Worm (Caenorhabditis elegans) whole organism, mixed stage, embryonic: ENCODE measurements around the gene igeg-1.

Experiments
- M03D4.4 ChIP-seq: sonication (generic microtip); optimal IDR thresholded peaks from 2 replicates; lab custom pipeline; 2017; ENCODE audit warnings: mild to moderate bottlenecking, missing genetic modification characterization, missing compliant biosample characterization
- bed-3 ChIP-seq: fragments of 200-800 bp; sonication (Bioruptor generic); optimal IDR thresholded peaks from 3 replicates; lab custom pipeline; 2018; ENCODE audit warnings: mild to moderate bottlenecking, missing genetic modification characterization, moderate library complexity, missing compliant biosample characterization
- blmp-1 ChIP-seq: fragments of 150-350 bp; optimal IDR thresholded peaks from 2 replicates; lab custom pipeline; 2014; ENCODE audit warnings: missing biosample characterization, missing genetic modification characterization
- ceh-39 ChIP-seq: fragments of 150-350 bp; optimal IDR thresholded peaks from 2 replicates; lab custom pipeline; 2014; ENCODE audit warnings: missing biosample characterization, missing genetic modification characterization
- ceh-43 ChIP-seq: fragments of 200-800 bp; sonication (Bioruptor generic); optimal IDR thresholded peaks from 2 replicates; lab custom pipeline; 2018; ENCODE audit warnings: mild to moderate bottlenecking, missing genetic modification characterization, moderate library complexity, missing compliant biosample characterization
- ceh-83 ChIP-seq: fragments of 200-800 bp; sonication (Bioruptor generic); optimal IDR thresholded peaks from 2 replicates; lab custom pipeline; 2018; ENCODE audit warnings: mild to moderate bottlenecking, missing genetic modification characterization, missing compliant biosample characterization
- ces-1 ChIP-seq: fragments of 150-350 bp; optimal IDR thresholded peaks from 2 replicates; lab custom pipeline; 2014; ENCODE audit warnings: missing biosample characterization, missing genetic modification reagents, missing genetic modification characterization
- cnd-1 ChIP-seq: fragments of 200-800 bp; sonication (Bioruptor generic); optimal IDR thresholded peaks from 2 replicates; lab custom pipeline; 2018; ENCODE audit warnings: mild to moderate bottlenecking, missing genetic modification characterization, missing compliant biosample characterization
- drap-1 ChIP-seq: fragments of 200-800 bp; sonication (Bioruptor generic); optimal IDR thresholded peaks from 3 replicates; lab custom pipeline; 2018; ENCODE audit warnings: mild to moderate bottlenecking, missing genetic modification characterization, missing compliant biosample characterization
- elt-1 ChIP-seq: sonication (generic microtip); optimal IDR thresholded peaks from 2 replicates; lab custom pipeline; 2017; ENCODE audit warnings: missing genetic modification characterization, mild to moderate bottlenecking, missing compliant biosample characterization, antibody characterized with exemption, moderate library complexity, borderline replicate concordance; ENCODE audit not compliant: insufficient read depth
- elt-3 ChIP-seq: fragments of 150-350 bp; optimal IDR thresholded peaks from 2 replicates; lab custom pipeline; 2014; ENCODE audit warnings: missing biosample characterization, missing genetic modification characterization
- flh-1 ChIP-seq: fragments of 200-800 bp; sonication (Bioruptor generic); optimal IDR thresholded peaks from 2 replicates; lab custom pipeline; 2018; ENCODE audit warnings: mild to moderate bottlenecking, missing genetic modification characterization, moderate library complexity, missing compliant biosample characterization
- ham-2 ChIP-seq: fragments of 200-800 bp; sonication (Bioruptor generic); optimal IDR thresholded peaks from 2 replicates; lab custom pipeline; 2018; ENCODE audit warnings: mild to moderate bottlenecking, missing genetic modification characterization, missing compliant biosample characterization
- hlh-1 ChIP-seq: fragments of 150-350 bp; optimal IDR thresholded peaks from 2 replicates; lab custom pipeline; 2014; ENCODE audit warnings: missing biosample characterization, missing genetic modification reagents, missing genetic modification characterization
- lin-13 ChIP-seq: fragments of 150-350 bp; optimal IDR thresholded peaks from 2 replicates; lab custom pipeline; 2014; ENCODE audit warnings: missing biosample characterization, missing genetic modification characterization
- lsy-2 ChIP-seq: fragments of 150-350 bp; optimal IDR thresholded peaks from 2 replicates; lab custom pipeline; 2014; ENCODE audit warnings: missing biosample characterization, missing genetic modification characterization
- mab-5 ChIP-seq: fragments of 150-350 bp; optimal IDR thresholded peaks from 2 replicates; lab custom pipeline; 2014; ENCODE audit warnings: missing biosample characterization, missing genetic modification characterization
- mep-1 ChIP-seq: fragments of 150-350 bp; optimal IDR thresholded peaks from 2 replicates; lab custom pipeline; 2017; ENCODE audit warnings: missing biosample characterization, missing genetic modification reagents, missing genetic modification characterization, inconsistent platforms
- mls-2 ChIP-seq: sonication (generic microtip); optimal IDR thresholded peaks from 2 replicates; lab custom pipeline; 2016; ENCODE audit warnings: mild to moderate bottlenecking, missing genetic modification characterization, moderate library complexity, missing compliant biosample characterization
- nhr-12 ChIP-seq: fragments of 150-350 bp; optimal IDR thresholded peaks from 2 replicates; lab custom pipeline; 2014; ENCODE audit warnings: missing biosample characterization, missing genetic modification characterization
- nhr-2 ChIP-seq: fragments of 150-350 bp; optimal IDR thresholded peaks from 2 replicates; lab custom pipeline; 2014; ENCODE audit warnings: missing biosample characterization, missing genetic modification characterization
- nhr-237 ChIP-seq: fragments of 150-350 bp; optimal IDR thresholded peaks from 2 replicates; lab custom pipeline; 2014; ENCODE audit warnings: missing biosample characterization, missing genetic modification characterization
- nhr-28 ChIP-seq: fragments of 150-350 bp; optimal IDR thresholded peaks from 2 replicates; lab custom pipeline; 2014; ENCODE audit warnings: missing biosample characterization, missing genetic modification characterization
- nhr-76 ChIP-seq: sonication (generic microtip); optimal IDR thresholded peaks from 2 replicates; lab custom pipeline; 2017; ENCODE audit warnings: missing biosample characterization, missing genetic modification characterization
- pha-4 ChIP-seq: fragments of 150-350 bp; optimal IDR thresholded peaks from 2 replicates; lab custom pipeline; 2018; ENCODE audit warnings: missing biosample characterization, missing genetic modification reagents, missing genetic modification characterization
- sem-2 ChIP-seq: fragments of 200-800 bp; sonication (Bioruptor generic); optimal IDR thresholded peaks from 2 replicates; lab custom pipeline; 2018; ENCODE audit warnings: mild to moderate bottlenecking, missing genetic modification characterization, missing compliant biosample characterization
- snpc-4 ChIP-seq: fragments of 150-350 bp; optimal IDR thresholded peaks from 2 replicates; lab custom pipeline; 2014; ENCODE audit warnings: missing biosample characterization, missing genetic modification characterization
- sptf-1 ChIP-seq: sonication (generic microtip); optimal IDR thresholded peaks from 2 replicates; lab custom pipeline; 2017; ENCODE audit warnings: mild to moderate bottlenecking, missing genetic modification characterization, moderate library complexity, missing compliant biosample characterization
- unc-120 ChIP-seq: sonication (generic microtip); optimal IDR thresholded peaks from 2 replicates; lab custom pipeline; 2017; ENCODE audit warnings: missing genetic modification characterization, missing compliant biosample characterization; ENCODE audit not compliant: poor library complexity, severe bottlenecking
- unc-39 ChIP-seq: fragments of 150-350 bp; optimal IDR thresholded peaks from 2 replicates; lab custom pipeline; 2014; ENCODE audit warnings: missing biosample characterization, missing genetic modification characterization
- unc-62 ChIP-seq: fragments of 150-350 bp; optimal IDR thresholded peaks from 2 replicates; lab custom pipeline; 2014; ENCODE audit warnings: missing biosample characterization, missing genetic modification reagents, missing genetic modification characterization
- zip-8 ChIP-seq: fragments of 150-350 bp; optimal IDR thresholded peaks from 2 replicates; lab custom pipeline; 2014; ENCODE audit warnings: missing biosample characterization, missing genetic modification characterization
- ztf-11 ChIP-seq: fragments of 150-350 bp; optimal IDR thresholded peaks from 2 replicates; lab custom pipeline; 2014; ENCODE audit warnings: missing biosample characterization, missing genetic modification characterization

Gene igeg-1

DNA sequence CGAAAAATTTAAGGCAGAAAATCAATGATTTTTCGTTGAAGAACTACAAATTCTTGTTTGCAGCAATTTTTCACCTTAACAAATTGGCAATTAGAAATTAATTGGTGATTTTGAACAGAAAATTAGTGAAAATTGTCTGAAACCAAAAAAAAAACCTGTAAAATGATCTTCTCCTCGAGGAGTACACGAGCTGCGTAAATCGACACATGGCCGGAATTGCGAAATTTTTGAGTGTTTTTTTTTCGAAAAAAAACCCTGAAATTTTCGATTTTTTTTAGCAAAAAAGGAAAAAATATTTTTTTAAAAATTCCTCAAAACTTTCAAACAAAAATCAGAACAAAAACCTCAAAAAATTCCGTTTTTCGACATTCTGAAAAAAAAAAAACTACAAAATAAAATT, 10.9 kb upstream of the igeg-1 start:
- TF ChIP-seq elt-1 = no peak
- TF ChIP-seq elt-3 (tag; lab: Kevin White, UChicago) = no peak
- no peak for TF ChIP-seq ces-1 (GFP tag; lab: Kevin White, UChicago)
- TF ChIP-seq nhr-237 = no peak
- TF ChIP-seq lin-13 (tag; lab: Kevin White, UChicago) = no peak
- TF ChIP-seq zip-8 (tag; lab: Kevin White, UChicago) = no peak
- TF ChIP-seq drap-1 = no peak
- TF ChIP-seq ceh-43 = no peak
- TF ChIP-seq lsy-2 (tag; lab: Kevin White, UChicago) = no peak
- TF ChIP-seq pha-4 (tag; lab: Kevin White, UChicago) = no peak
- no peak for TF ChIP-seq flh-1
- TF ChIP-seq cnd-1 (tag; lab: Kevin White, UChicago) = no peak
- TF ChIP-seq snpc-4 = no peak

- no peak for TF ChIP-seq lsy-2 (tag; lab: Kevin White, UChicago)
- no peak for TF ChIP-seq ztf-11 (tag; lab: Kevin White, UChicago)
- TF ChIP-seq mep-1 (tag; lab: Kevin White, UChicago) = no peak
- TF ChIP-seq M03D4.4 (tag; lab: Kevin White, UChicago) = no peak
- TF ChIP-seq ceh-83 (GFP tag; lab: Kevin White, UChicago) = no peak
- TF ChIP-seq cnd-1 (tag; lab: Kevin White, UChicago) = no peak
- TF ChIP-seq unc-120 = no peak
- TF ChIP-seq pha-4 (tag; lab: Kevin White, UChicago) = no peak
- TF ChIP-seq bed-3 (GFP tag; lab: Kevin White, UChicago) = no peak
- no peak for TF ChIP-seq elt-3 (tag; lab: Kevin White, UChicago)
- TF ChIP-seq sem-2 (GFP tag; lab: Kevin White, UChicago) = no peak
- TF ChIP-seq mls-2 (tag; lab: Kevin White, UChicago) = no peak
- no peak for TF ChIP-seq unc-62 (GFP tag; lab: Kevin White, UChicago)
- no peak for TF ChIP-seq lin-13 (tag; lab: Kevin White, UChicago)
- no peak for TF ChIP-seq blmp-1
Observed at ce11 chrIV:4557130-4557529, 5.3 kb upstream of the igeg-1 start.

DNA sequence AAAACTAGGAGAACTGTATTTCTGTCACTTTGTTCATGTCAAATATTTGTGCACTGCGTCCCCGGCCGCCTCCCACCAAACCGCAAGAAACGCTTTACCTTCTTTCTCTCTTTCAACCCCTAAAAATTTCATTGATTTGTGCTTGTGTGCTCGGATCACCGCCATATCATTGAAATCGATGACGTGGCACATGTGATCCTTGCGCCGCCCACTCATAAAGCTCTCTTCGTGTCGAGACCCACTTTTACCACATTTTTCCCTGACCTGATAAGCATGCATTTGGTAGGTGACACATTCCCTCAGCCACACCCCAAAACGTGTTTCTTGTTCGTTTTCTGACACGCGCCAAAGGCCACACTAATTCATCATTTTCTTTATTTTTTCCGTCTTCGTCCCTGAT, 4.7 kb upstream of the igeg-1 start:
- no peak for TF ChIP-seq ces-1 (GFP tag; lab: Kevin White, UChicago)
- no peak for TF ChIP-seq elt-3 (tag; lab: Kevin White, UChicago)

- TF ChIP-seq unc-39 (tag; lab: Kevin White, UChicago) = no peak
- no peak for TF ChIP-seq nhr-28 (tag; lab: Kevin White, UChicago)
- TF ChIP-seq nhr-2 (tag; lab: Kevin White, UChicago) = no peak
- TF ChIP-seq zip-8 (tag; lab: Kevin White, UChicago) = no peak
- TF ChIP-seq ces-1 (GFP tag; lab: Kevin White, UChicago) = no peak
- no peak for TF ChIP-seq ceh-43
Observed at ce11 chrIV:4559160-4559559, 3.3 kb upstream of the igeg-1 start.

DNA sequence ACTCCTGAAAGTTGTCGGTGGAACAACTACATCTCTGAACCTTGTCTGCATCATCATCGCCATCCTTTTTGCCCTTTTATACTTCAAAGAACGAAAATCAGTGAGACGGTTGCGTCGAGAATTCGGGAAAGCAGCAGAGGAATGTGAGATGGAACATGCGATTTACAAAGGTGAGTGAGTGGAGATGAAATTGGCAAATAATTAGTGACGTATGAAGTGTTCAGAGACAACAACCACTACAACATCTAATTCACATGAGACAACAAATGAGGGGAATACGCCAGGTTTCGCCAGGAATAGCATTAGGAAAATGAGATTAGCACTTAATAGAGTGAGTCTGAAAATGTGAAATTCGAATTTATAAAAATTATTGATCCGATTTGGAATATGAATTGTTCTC, 2.1 kb downstream of the igeg-1 start:
- no peak for TF ChIP-seq lsy-2 (tag; lab: Kevin White, UChicago)
- TF ChIP-seq lin-13 (tag; lab: Kevin White, UChicago) = no peak
- no peak for TF ChIP-seq blmp-1
- TF ChIP-seq mab-5 (tag; lab: Kevin White, UChicago) = no peak
- no peak for TF ChIP-seq elt-3 (tag; lab: Kevin White, UChicago)
- no peak for TF ChIP-seq mep-1 (tag; lab: Kevin White, UChicago)
- TF ChIP-seq bed-3 (GFP tag; lab: Kevin White, UChicago) = no peak
- no peak for TF ChIP-seq nhr-237
- TF ChIP-seq unc-62 (GFP tag; lab: Kevin White, UChicago) = no peak
- TF ChIP-seq unc-39 (tag; lab: Kevin White, UChicago) = no peak
- no peak for TF ChIP-seq elt-1
- no peak for TF ChIP-seq ceh-39 (tag; lab: Kevin White, UChicago)
- TF ChIP-seq hlh-1 (tag; lab: Kevin White, UChicago) = no peak
- no peak for TF ChIP-seq unc-120
- TF ChIP-seq cnd-1 (tag; lab: Kevin White, UChicago) = no peak
- TF ChIP-seq nhr-76 (tag; lab: Kevin White, UChicago) = no peak
- TF ChIP-seq sem-2 (GFP tag; lab: Kevin White, UChicago) = no peak

DNA sequence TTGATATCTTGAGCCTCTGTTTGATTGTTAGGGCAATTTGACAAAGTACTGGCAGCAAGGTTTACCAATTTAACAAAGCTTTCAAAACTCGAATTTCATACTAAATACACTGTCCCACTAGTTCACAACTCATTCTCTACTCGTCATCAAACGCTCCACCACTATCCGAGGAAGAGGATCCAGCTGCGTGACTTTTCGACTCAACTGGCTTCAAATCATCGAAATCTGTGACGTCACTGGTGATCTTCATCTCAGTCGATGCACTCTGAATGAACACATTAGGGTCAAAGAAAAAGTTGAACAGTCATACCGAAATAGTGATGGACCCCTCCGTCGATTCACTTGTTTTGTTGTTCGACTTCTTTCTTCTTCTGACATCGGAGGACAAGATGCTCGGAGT, 3.4 kb downstream of the igeg-1 start:
- TF ChIP-seq ceh-39 (tag; lab: Kevin White, UChicago) (no peak), unc-62 (GFP tag; lab: Kevin White, UChicago) (no peak), mls-2 (tag; lab: Kevin White, UChicago) (no peak), snpc-4 (no peak), unc-120 (no peak), sptf-1 (tag; lab: Kevin White, UChicago) (no peak), lsy-2 (tag; lab: Kevin White, UChicago) (no peak), elt-1 (no peak), nhr-2 (tag; lab: Kevin White, UChicago) (no peak), drap-1 (no peak), mep-1 (tag; lab: Kevin White, UChicago) (no peak), hlh-1 (tag; lab: Kevin White, UChicago) (no peak), bed-3 (GFP tag; lab: Kevin White, UChicago) (no peak), nhr-12 (tag; lab: Kevin White, UChicago) (no peak), ham-2 (GFP tag; lab: Kevin White, UChicago) (no peak)
